Worm (Caenorhabditis elegans): ENCODE data around the gene F13A7.14.

Gene F13A7.14

DNA sequence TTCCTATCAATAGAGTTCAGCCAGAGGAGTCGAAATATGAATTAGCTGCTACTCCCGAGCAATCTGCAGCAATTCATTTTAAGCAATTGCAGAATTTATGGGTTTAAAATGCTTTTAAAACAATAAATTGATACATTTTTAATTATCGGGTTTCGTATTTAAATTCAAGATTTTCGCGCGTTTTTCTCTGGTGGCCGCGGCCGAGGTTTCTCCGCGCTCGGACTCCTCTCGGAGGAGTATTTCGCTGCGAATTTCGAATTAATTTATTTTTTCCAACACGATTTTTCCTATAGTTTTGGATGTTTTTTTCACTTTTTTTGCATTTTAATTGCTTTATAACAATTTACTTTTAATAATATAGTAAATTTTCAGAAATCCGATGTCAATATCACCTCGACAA is at the start of gene F13A7.14 (continued):
- TF ChIP-seq rcor-1 (GFP tag; IDR thresholded peaks at IDR 0.05) (peak; percentile 70), aptf-2 (GFP tag; conservative IDR thresholded peaks at IDR 0.05) (peak; percentile 72; the same call in 1 of the 2 replicates), ztf-26 (tag; optimal IDR thresholded peaks at IDR 0.05) (peak; percentile 2), ceh-58 (GFP tag; IDR thresholded peaks at IDR 0.05) (no peak), gei-17 (GFP tag; optimal IDR thresholded peaks at IDR 0.05) (no peak), Y53G8AR.9 (GFP tag; conservative IDR thresholded peaks at IDR 0.05) (no peak; the same call in 1 of the 2 replicates), Y79H2A.3 (GFP tag; conservative IDR thresholded peaks at IDR 0.05) (no peak), somi-1 (GFP tag; optimal IDR thresholded peaks at IDR 0.05) (peak; percentile 2), dox-1 (GFP tag; IDR thresholded peaks at IDR 0.05) (peak; percentile 75), let-526 (GFP tag; IDR thresholded peaks at IDR 0.05) (0 out of 2 replicates have a peak, but pooled peaks have one; percentile 51), sdz-38 (tag; optimal IDR thresholded peaks at IDR 0.05) (no peak), tbx-9 (tag; optimal IDR thresholded peaks at IDR 0.05; ENCODE audit: borderline replicate concordance) (no peak), cebp-1 (GFP tag; IDR thresholded peaks at IDR 0.05) (no peak), cebp-1 (tag; optimal IDR thresholded peaks at IDR 0.05) (peak; percentile 39), snpc-1.3 (tag; optimal IDR thresholded peaks at IDR 0.05; ENCODE audit: insufficient read depth) (peak; percentile 39), Y56A3A.18 (GFP tag; IDR thresholded peaks at IDR 0.05) (no peak), hlh-12 (tag; optimal IDR thresholded peaks at IDR 0.05) (no peak), lin-26 (GFP tag; IDR thresholded peaks at IDR 0.05) (no peak), lin-35 (GFP tag; optimal IDR thresholded peaks at IDR 0.05) (peak; percentile 16 to 90 (median 30))

DNA sequence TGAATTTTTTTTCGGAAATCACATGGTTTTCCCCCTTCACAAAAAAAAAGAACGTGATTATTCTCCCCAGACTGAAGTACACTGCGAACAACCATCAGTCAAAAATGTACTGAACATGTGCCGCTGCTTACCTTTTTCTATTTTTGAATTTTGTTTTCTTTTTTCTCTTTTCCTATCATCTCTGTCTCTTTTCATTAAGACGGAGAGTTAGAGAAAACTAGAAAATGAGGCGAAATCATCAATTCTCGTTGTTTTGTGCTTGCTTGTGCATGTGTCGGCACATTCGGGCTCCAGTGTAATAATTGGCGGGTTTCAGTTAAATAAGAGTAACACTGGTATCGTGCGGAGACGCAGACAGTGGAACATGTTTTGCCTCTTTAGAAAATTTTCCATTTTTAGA is 49.4 kb upstream of the F13A7.14 start:
- no peak for TF ChIP-seq bed-1 (GFP tag; IDR thresholded peaks at IDR 0.05)
- peak; percentile 20 for TF ChIP-seq tlf-1 (GFP tag; optimal IDR thresholded peaks at IDR 0.05)
- TF ChIP-seq D2030.7 (GFP tag; IDR thresholded peaks at IDR 0.05), result no peak
- TF ChIP-seq snpc-4 (GFP tag; optimal IDR thresholded peaks at IDR 0.05), result no peak
- no peak for TF ChIP-seq snpc-4 (tag; optimal IDR thresholded peaks at IDR 0.05)
- no peak; the same call in 1 of the 2 replicates for TF ChIP-seq cebp-1 (GFP tag; IDR thresholded peaks at IDR 0.05)
- TF ChIP-seq cebp-1 (tag; optimal IDR thresholded peaks at IDR 0.05), result peak; percentile 71
- TF ChIP-seq F22D6.2 (tag; optimal IDR thresholded peaks at IDR 0.05), result peak; percentile 53
- TF ChIP-seq tbp1 (GFP tag; optimal IDR thresholded peaks at IDR 0.05), result peak; percentile 4
- peak; percentile 67 for TF ChIP-seq somi-1 (GFP tag; optimal IDR thresholded peaks at IDR 0.05)
- 0 out of 2 replicates have a peak, but pooled peaks have one; percentile 7 for TF ChIP-seq dox-1 (GFP tag; IDR thresholded peaks at IDR 0.05)
- TF ChIP-seq madf-8 (GFP tag; conservative IDR thresholded peaks at IDR 0.05), result no peak
- TF ChIP-seq hmg-1.2 (GFP tag; IDR thresholded peaks at IDR 0.05), result peak; percentile 41; the same call in 1 of the 2 replicates
- no peak for TF ChIP-seq sdz-38 (tag; optimal IDR thresholded peaks at IDR 0.05)
- no peak for TF ChIP-seq die-1 (tag; optimal IDR thresholded peaks at IDR 0.05)
- no peak for TF ChIP-seq ama-1 (optimal IDR thresholded peaks at IDR 0.05)
- TF ChIP-seq ama-1 (GFP tag; optimal IDR thresholded peaks at IDR 0.05), result no peak
- TF ChIP-seq lin-54 (GFP tag; optimal IDR thresholded peaks at IDR 0.05), result peak; percentile 30
- TF ChIP-seq let-607 (tag; optimal IDR thresholded peaks at IDR 0.05), result no peak
- TF ChIP-seq pbrm-1 (GFP tag; IDR thresholded peaks at IDR 0.05), result 0 out of 2 replicates have a peak, but pooled peaks have one; percentile 32
- TF ChIP-seq attf-5 (GFP tag; optimal IDR thresholded peaks at IDR 0.05), result peak; percentile 73
- TF ChIP-seq hlh-26 (GFP tag; conservative IDR thresholded peaks at IDR 0.05), result no peak
- peak; percentile 83 for TF ChIP-seq nhr-80 (tag; optimal IDR thresholded peaks at IDR 0.05)
- TF ChIP-seq madf-3 (GFP tag; IDR thresholded peaks at IDR 0.05), result no peak
- TF ChIP-seq aptf-2 (GFP tag; conservative IDR thresholded peaks at IDR 0.05), result no peak
- no peak for TF ChIP-seq hrde-1 (tag; optimal IDR thresholded peaks at IDR 0.05; ENCODE audit: borderline replicate concordance)
- no peak for TF ChIP-seq tbx-9 (tag; optimal IDR thresholded peaks at IDR 0.05; ENCODE audit: borderline replicate concordance)
- peak; percentile 66 for TF ChIP-seq pha-4 (tag; optimal IDR thresholded peaks at IDR 0.05)
- TF ChIP-seq lag-1 (GFP tag; IDR thresholded peaks at IDR 0.05), result no peak
- TF ChIP-seq lin-40 (tag; optimal IDR thresholded peaks at IDR 0.05), result peak; percentile 6
- TF ChIP-seq zfh-2 (GFP tag; conservative IDR thresholded peaks at IDR 0.05), result no peak
- no peak for TF ChIP-seq F33H1.4 (GFP tag; IDR thresholded peaks at IDR 0.05)
- 0 out of 2 replicates have a peak, but pooled peaks have one; percentile 31 for TF ChIP-seq lin-26 (GFP tag; IDR thresholded peaks at IDR 0.05)
- no peak for TF ChIP-seq snpc-1.1 (tag; optimal IDR thresholded peaks at IDR 0.05; ENCODE audit: insufficient read depth)
- peak; percentile 58 for TF ChIP-seq K12H6.12 (tag; optimal IDR thresholded peaks at IDR 0.05)

Measured in whole organism, young adult.